Worm (Caenorhabditis elegans) whole organism, L2 larva: Measurements from ENCODE around the gene C13B4.1.

Source experiments
- ZK546.5 ChIP-seq: sonication (generic microtip); optimal IDR thresholded peaks from 2 replicates; lab custom pipeline; 2017; ENCODE audit warnings: missing biosample characterization, missing genetic modification characterization
- ceh-82 ChIP-seq: fragments of 150-350 bp; optimal IDR thresholded peaks from 2 replicates; lab custom pipeline; 2014; ENCODE audit warnings: missing biosample characterization, missing genetic modification characterization
- fos-1 ChIP-seq: fragments of 150-350 bp; optimal IDR thresholded peaks from 2 replicates; lab custom pipeline; 2014; ENCODE audit warnings: missing biosample characterization, missing genetic modification characterization
- mdl-1 ChIP-seq, 2 experiments: fragments of 150-350 bp in 1 of 2; sonication (generic microtip) in 1 of 2; optimal IDR thresholded peaks; 2 replicates each; lab custom pipeline; 2017; ENCODE audit warnings: missing biosample characterization in 2 of 2, missing genetic modification characterization in 2 of 2
- nhr-11 ChIP-seq: fragments of 150-350 bp; optimal IDR thresholded peaks from 2 replicates; lab custom pipeline; 2014; ENCODE audit warnings: missing biosample characterization, missing genetic modification characterization
- nhr-129 ChIP-seq: fragments of 150-350 bp; optimal IDR thresholded peaks from 2 replicates; lab custom pipeline; 2014; ENCODE audit warnings: missing biosample characterization, missing genetic modification characterization
- nhr-237 ChIP-seq: fragments of 150-350 bp; optimal IDR thresholded peaks from 2 replicates; lab custom pipeline; 2014; ENCODE audit warnings: missing biosample characterization, missing genetic modification characterization
- nhr-25 ChIP-seq: fragments of 150-350 bp; sonication (generic microtip); optimal IDR thresholded peaks from 3 replicates; lab custom pipeline; 2014; ENCODE audit warnings: missing biosample characterization, missing genetic modification characterization
- nhr-6 ChIP-seq: fragments of 150-350 bp; optimal IDR thresholded peaks from 2 replicates; lab custom pipeline; 2014; ENCODE audit warnings: missing biosample characterization, missing genetic modification characterization
- zag-1 ChIP-seq: fragments of 150-350 bp; optimal IDR thresholded peaks from 2 replicates; lab custom pipeline; 2014; ENCODE audit warnings: missing biosample characterization, missing genetic modification characterization

ce11 chrII:14437922-14438458, 41.4 kb downstream of the C13B4.1 start, which contains the start of gene K04B12.2:
- TF ChIP-seq mdl-1 (tag; optimal IDR thresholded peaks at IDR 0.05; lab: Kevin White, UChicago), result peak; percentile 20 to 35
- no peak for TF ChIP-seq nhr-11 (tag; lab: Kevin White, UChicago)
- TF ChIP-seq fos-1, result peak; percentile 87
- peak; percentile 84 for TF ChIP-seq nhr-129 (tag; lab: Kevin White, UChicago)
- peak; percentile 49 for TF ChIP-seq nhr-25 (tag; lab: Kevin White, UChicago)
- TF ChIP-seq zag-1, result no peak
- TF ChIP-seq ZK546.5, result no peak
- no peak for TF ChIP-seq nhr-237 (tag; lab: Kevin White, UChicago)
- TF ChIP-seq ceh-82 (tag; lab: Kevin White, UChicago), result no peak
- no peak for TF ChIP-seq nhr-6 (tag; lab: Kevin White, UChicago)
